Worm (Caenorhabditis elegans) whole organism, mixed stage, embryonic: ENCODE data around the gene tbc-19.

Experiments
- M03D4.4 ChIP-seq: sonication (generic microtip); optimal IDR thresholded peaks from 2 replicates; lab custom pipeline; 2017; ENCODE audit warnings: mild to moderate bottlenecking, missing genetic modification characterization, missing compliant biosample characterization
- bed-3 ChIP-seq: fragments of 200-800 bp; sonication (Bioruptor generic); optimal IDR thresholded peaks from 3 replicates; lab custom pipeline; 2018; ENCODE audit warnings: mild to moderate bottlenecking, missing genetic modification characterization, moderate library complexity, missing compliant biosample characterization
- blmp-1 ChIP-seq: fragments of 150-350 bp; optimal IDR thresholded peaks from 2 replicates; lab custom pipeline; 2014; ENCODE audit warnings: missing biosample characterization, missing genetic modification characterization
- ceh-39 ChIP-seq: fragments of 150-350 bp; optimal IDR thresholded peaks from 2 replicates; lab custom pipeline; 2014; ENCODE audit warnings: missing biosample characterization, missing genetic modification characterization
- ceh-43 ChIP-seq: fragments of 200-800 bp; sonication (Bioruptor generic); optimal IDR thresholded peaks from 2 replicates; lab custom pipeline; 2018; ENCODE audit warnings: mild to moderate bottlenecking, missing genetic modification characterization, moderate library complexity, missing compliant biosample characterization
- ceh-83 ChIP-seq: fragments of 200-800 bp; sonication (Bioruptor generic); optimal IDR thresholded peaks from 2 replicates; lab custom pipeline; 2018; ENCODE audit warnings: mild to moderate bottlenecking, missing genetic modification characterization, missing compliant biosample characterization
- ces-1 ChIP-seq: fragments of 150-350 bp; optimal IDR thresholded peaks from 2 replicates; lab custom pipeline; 2014; ENCODE audit warnings: missing biosample characterization, missing genetic modification reagents, missing genetic modification characterization
- cnd-1 ChIP-seq: fragments of 200-800 bp; sonication (Bioruptor generic); optimal IDR thresholded peaks from 2 replicates; lab custom pipeline; 2018; ENCODE audit warnings: mild to moderate bottlenecking, missing genetic modification characterization, missing compliant biosample characterization
- drap-1 ChIP-seq: fragments of 200-800 bp; sonication (Bioruptor generic); optimal IDR thresholded peaks from 3 replicates; lab custom pipeline; 2018; ENCODE audit warnings: mild to moderate bottlenecking, missing genetic modification characterization, missing compliant biosample characterization
- elt-1 ChIP-seq: sonication (generic microtip); optimal IDR thresholded peaks from 2 replicates; lab custom pipeline; 2017; ENCODE audit warnings: missing genetic modification characterization, mild to moderate bottlenecking, missing compliant biosample characterization, antibody characterized with exemption, moderate library complexity, borderline replicate concordance; ENCODE audit not compliant: insufficient read depth
- elt-3 ChIP-seq: fragments of 150-350 bp; optimal IDR thresholded peaks from 2 replicates; lab custom pipeline; 2014; ENCODE audit warnings: missing biosample characterization, missing genetic modification characterization
- flh-1 ChIP-seq: fragments of 200-800 bp; sonication (Bioruptor generic); optimal IDR thresholded peaks from 2 replicates; lab custom pipeline; 2018; ENCODE audit warnings: mild to moderate bottlenecking, missing genetic modification characterization, moderate library complexity, missing compliant biosample characterization
- ham-2 ChIP-seq: fragments of 200-800 bp; sonication (Bioruptor generic); optimal IDR thresholded peaks from 2 replicates; lab custom pipeline; 2018; ENCODE audit warnings: mild to moderate bottlenecking, missing genetic modification characterization, missing compliant biosample characterization
- hlh-1 ChIP-seq: fragments of 150-350 bp; optimal IDR thresholded peaks from 2 replicates; lab custom pipeline; 2014; ENCODE audit warnings: missing biosample characterization, missing genetic modification reagents, missing genetic modification characterization
- lin-13 ChIP-seq: fragments of 150-350 bp; optimal IDR thresholded peaks from 2 replicates; lab custom pipeline; 2014; ENCODE audit warnings: missing biosample characterization, missing genetic modification characterization
- lin-32 ChIP-seq: fragments of 200-800 bp; sonication (Bioruptor generic); optimal IDR thresholded peaks from 2 replicates; lab custom pipeline; 2018; ENCODE audit warnings: mild to moderate bottlenecking, missing genetic modification characterization, missing compliant biosample characterization
- lsy-2 ChIP-seq: fragments of 150-350 bp; optimal IDR thresholded peaks from 2 replicates; lab custom pipeline; 2014; ENCODE audit warnings: missing biosample characterization, missing genetic modification characterization
- mab-5 ChIP-seq: fragments of 150-350 bp; optimal IDR thresholded peaks from 2 replicates; lab custom pipeline; 2014; ENCODE audit warnings: missing biosample characterization, missing genetic modification characterization
- mep-1 ChIP-seq: fragments of 150-350 bp; optimal IDR thresholded peaks from 2 replicates; lab custom pipeline; 2017; ENCODE audit warnings: missing biosample characterization, missing genetic modification reagents, missing genetic modification characterization, inconsistent platforms
- mls-2 ChIP-seq: sonication (generic microtip); optimal IDR thresholded peaks from 2 replicates; lab custom pipeline; 2016; ENCODE audit warnings: mild to moderate bottlenecking, missing genetic modification characterization, moderate library complexity, missing compliant biosample characterization
- nhr-12 ChIP-seq: fragments of 150-350 bp; optimal IDR thresholded peaks from 2 replicates; lab custom pipeline; 2014; ENCODE audit warnings: missing biosample characterization, missing genetic modification characterization
- nhr-2 ChIP-seq: fragments of 150-350 bp; optimal IDR thresholded peaks from 2 replicates; lab custom pipeline; 2014; ENCODE audit warnings: missing biosample characterization, missing genetic modification characterization
- nhr-237 ChIP-seq: fragments of 150-350 bp; optimal IDR thresholded peaks from 2 replicates; lab custom pipeline; 2014; ENCODE audit warnings: missing biosample characterization, missing genetic modification characterization
- nhr-28 ChIP-seq: fragments of 150-350 bp; optimal IDR thresholded peaks from 2 replicates; lab custom pipeline; 2014; ENCODE audit warnings: missing biosample characterization, missing genetic modification characterization
- nhr-76 ChIP-seq: sonication (generic microtip); optimal IDR thresholded peaks from 2 replicates; lab custom pipeline; 2017; ENCODE audit warnings: missing biosample characterization, missing genetic modification characterization
- pha-4 ChIP-seq: fragments of 150-350 bp; optimal IDR thresholded peaks from 2 replicates; lab custom pipeline; 2018; ENCODE audit warnings: missing biosample characterization, missing genetic modification reagents, missing genetic modification characterization
- sem-2 ChIP-seq: fragments of 200-800 bp; sonication (Bioruptor generic); optimal IDR thresholded peaks from 2 replicates; lab custom pipeline; 2018; ENCODE audit warnings: mild to moderate bottlenecking, missing genetic modification characterization, missing compliant biosample characterization
- snpc-4 ChIP-seq: fragments of 150-350 bp; optimal IDR thresholded peaks from 2 replicates; lab custom pipeline; 2014; ENCODE audit warnings: missing biosample characterization, missing genetic modification characterization
- sptf-1 ChIP-seq: sonication (generic microtip); optimal IDR thresholded peaks from 2 replicates; lab custom pipeline; 2017; ENCODE audit warnings: mild to moderate bottlenecking, missing genetic modification characterization, moderate library complexity, missing compliant biosample characterization
- tbx-8 ChIP-seq: fragments of 200-800 bp; sonication (Bioruptor generic); optimal IDR thresholded peaks from 2 replicates; lab custom pipeline; 2018; ENCODE audit warnings: mild to moderate bottlenecking, missing genetic modification characterization, moderate library complexity, missing compliant biosample characterization
- unc-120 ChIP-seq: sonication (generic microtip); optimal IDR thresholded peaks from 2 replicates; lab custom pipeline; 2017; ENCODE audit warnings: missing genetic modification characterization, missing compliant biosample characterization; ENCODE audit not compliant: poor library complexity, severe bottlenecking
- unc-39 ChIP-seq: fragments of 150-350 bp; optimal IDR thresholded peaks from 2 replicates; lab custom pipeline; 2014; ENCODE audit warnings: missing biosample characterization, missing genetic modification characterization
- unc-62 ChIP-seq: fragments of 150-350 bp; optimal IDR thresholded peaks from 2 replicates; lab custom pipeline; 2014; ENCODE audit warnings: missing biosample characterization, missing genetic modification reagents, missing genetic modification characterization
- zip-8 ChIP-seq: fragments of 150-350 bp; optimal IDR thresholded peaks from 2 replicates; lab custom pipeline; 2014; ENCODE audit warnings: missing biosample characterization, missing genetic modification characterization
- ztf-11 ChIP-seq: fragments of 150-350 bp; optimal IDR thresholded peaks from 2 replicates; lab custom pipeline; 2014; ENCODE audit warnings: missing biosample characterization, missing genetic modification characterization

The tbc-19 gene

DNA sequence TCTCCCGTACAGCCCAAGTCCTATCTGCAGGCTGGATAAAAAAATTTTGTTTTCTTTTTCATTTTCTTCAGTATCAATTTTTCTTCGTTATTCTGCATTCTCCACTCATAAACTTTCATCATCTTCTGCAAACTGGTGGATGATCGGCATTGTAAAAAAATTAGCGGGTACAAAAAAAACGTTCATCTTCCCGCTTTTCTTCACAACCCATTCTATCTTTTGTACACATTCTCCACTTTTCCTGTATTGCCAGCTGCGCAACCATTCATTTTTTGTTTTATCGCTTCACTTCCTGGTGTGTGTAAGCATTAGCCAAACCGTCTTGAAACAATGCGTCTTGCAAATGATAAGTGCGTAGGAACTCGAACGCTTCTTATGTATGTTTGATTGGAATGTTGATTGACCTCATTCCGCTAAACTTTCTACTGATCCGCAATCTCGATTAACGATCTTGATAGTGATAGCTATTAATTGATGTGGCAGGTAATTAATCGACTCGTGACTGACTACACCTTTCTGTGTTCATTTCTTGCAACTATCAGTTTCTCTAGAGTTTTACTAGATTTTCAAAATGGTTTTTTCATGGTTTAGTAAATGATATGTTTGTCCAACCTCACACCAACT is 37.8 kb downstream of the tbc-19 start:
- TF ChIP-seq zip-8 (tag; lab: Kevin White, UChicago), result no peak
- peak; percentile 80 for TF ChIP-seq elt-1
- TF ChIP-seq drap-1, result no peak
- peak; percentile 85 for TF ChIP-seq ham-2
- peak; percentile 75 for TF ChIP-seq unc-62 (GFP tag; lab: Kevin White, UChicago)

DNA sequence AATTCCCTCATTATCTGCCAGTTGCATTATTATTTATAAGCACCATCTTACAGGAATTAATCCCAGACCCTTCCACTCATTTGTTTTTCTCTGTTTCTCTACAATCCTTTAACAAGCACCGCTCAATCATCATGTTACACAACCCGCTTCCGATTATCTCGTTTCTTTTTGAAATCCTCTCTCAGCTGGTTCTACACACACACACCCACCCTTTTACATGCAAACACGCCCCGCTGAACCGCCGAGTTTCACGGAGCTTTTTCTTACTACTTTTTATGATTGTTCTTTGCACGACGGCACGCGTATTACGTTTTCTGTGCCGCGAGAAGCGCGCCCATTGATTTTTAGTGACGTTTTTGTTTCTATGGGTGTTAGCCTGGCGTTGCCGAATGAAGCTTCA is 38.5 kb downstream of the tbc-19 start:
- TF ChIP-seq sptf-1 (tag; lab: Kevin White, UChicago) (no peak), blmp-1 (no peak), nhr-237 (tag; lab: Kevin White, UChicago) (no peak), unc-120 (tag; lab: Kevin White, UChicago) (peak; percentile 54), ces-1 (GFP tag; lab: Kevin White, UChicago) (peak; percentile 53), zip-8 (tag; lab: Kevin White, UChicago) (no peak)
- TF ChIP-seq, all 35 proteins: peak for 2

DNA sequence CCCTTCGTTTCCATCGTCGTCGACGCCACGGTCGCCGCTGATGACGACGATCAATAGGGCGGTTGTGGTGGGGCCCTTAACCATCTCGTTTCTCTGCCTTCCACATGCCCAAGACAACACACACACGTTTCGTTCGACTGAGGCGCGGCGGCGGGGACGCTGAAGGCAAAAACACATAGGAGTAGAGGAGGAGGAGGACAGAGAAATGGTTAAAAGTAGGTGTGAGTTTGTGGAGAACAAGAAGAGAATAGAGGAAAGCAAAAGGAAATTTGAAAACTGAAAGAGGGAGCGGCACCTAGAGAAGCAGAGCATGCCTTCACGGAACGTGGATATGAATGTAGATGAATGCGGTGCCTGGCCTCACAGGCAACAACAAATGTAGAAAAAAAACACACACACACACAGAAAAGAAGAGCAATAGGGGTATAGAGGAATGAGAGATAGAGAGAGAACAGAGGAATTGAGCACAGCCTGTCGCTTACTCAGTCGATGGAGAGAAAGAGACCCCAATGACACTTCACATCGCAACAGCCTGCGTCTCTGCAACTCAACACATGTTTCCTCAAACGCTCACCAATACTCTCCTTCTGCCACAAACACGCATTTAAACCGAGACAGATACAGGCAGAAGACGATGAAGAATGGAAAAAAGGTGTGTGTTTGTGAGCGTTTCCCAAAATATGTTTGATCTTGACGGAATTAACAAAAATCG is 42.9 kb downstream of the tbc-19 start:
- TF ChIP-seq nhr-28 (tag; lab: Kevin White, UChicago) (no peak), blmp-1 (no peak), lsy-2 (no peak), pha-4 (peak; percentile 62), sem-2 (GFP tag; lab: Kevin White, UChicago) (no peak), ceh-83 (GFP tag; lab: Kevin White, UChicago) (no peak), mep-1 (tag; lab: Kevin White, UChicago) (peak; percentile 43), zip-8 (tag; lab: Kevin White, UChicago) (no peak), ces-1 (GFP tag; lab: Kevin White, UChicago) (no peak), nhr-76 (no peak), sptf-1 (tag; lab: Kevin White, UChicago) (no peak), flh-1 (GFP tag; lab: Kevin White, UChicago) (no peak), bed-3 (no peak), ztf-11 (tag; lab: Kevin White, UChicago) (no peak), nhr-2 (no peak), hlh-1 (tag; lab: Kevin White, UChicago) (peak; percentile 86), mab-5 (tag; lab: Kevin White, UChicago) (no peak), unc-39 (tag; lab: Kevin White, UChicago) (no peak), ceh-43 (no peak), unc-62 (GFP tag; lab: Kevin White, UChicago) (peak; percentile 85), drap-1 (peak; percentile 18), snpc-4 (tag; lab: Kevin White, UChicago) (no peak), nhr-12 (no peak), M03D4.4 (tag; lab: Kevin White, UChicago) (no peak), elt-3 (tag; lab: Kevin White, UChicago) (no peak), tbx-8 (GFP tag; lab: Kevin White, UChicago) (no peak), mls-2 (tag; lab: Kevin White, UChicago) (peak; percentile 18), elt-1 (no peak), ceh-39 (tag; lab: Kevin White, UChicago) (peak; percentile 74), nhr-237 (tag; lab: Kevin White, UChicago) (no peak), lin-13 (tag; lab: Kevin White, UChicago) (peak; percentile 23), unc-120 (tag; lab: Kevin White, UChicago) (peak; percentile 60), lin-32 (no peak), ham-2 (no peak), cnd-1 (peak; percentile 49)

DNA sequence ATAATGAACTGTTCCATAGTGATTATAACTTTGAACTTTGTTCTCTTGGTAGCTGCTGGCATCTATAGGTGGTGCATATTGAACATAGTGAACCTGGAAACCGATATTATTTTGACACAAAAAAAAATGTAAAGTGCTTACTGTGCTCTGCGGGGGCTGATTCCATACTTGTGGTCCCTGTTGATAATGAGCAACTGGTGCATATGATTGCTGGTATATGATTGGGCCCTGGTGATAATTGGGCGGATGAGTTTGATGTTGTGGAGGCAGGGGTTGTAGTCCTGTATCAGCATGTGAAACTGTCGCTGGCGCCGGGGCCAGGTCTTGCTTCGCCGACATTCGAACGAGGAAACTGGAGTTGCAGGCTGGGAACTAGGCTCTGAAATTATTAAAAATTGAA is 44.0 kb downstream of the tbc-19 start, which contains the start of gene pqn-39:
pqn-39 (minus strand) TSS at position 385 of the 400 bp plus-strand sequence.
- no peak for TF ChIP-seq bed-3
- TF ChIP-seq elt-1, result no peak
- no peak for TF ChIP-seq zip-8 (tag; lab: Kevin White, UChicago)
- TF ChIP-seq unc-120 (tag; lab: Kevin White, UChicago), result no peak
- no peak for TF ChIP-seq blmp-1
- TF ChIP-seq snpc-4 (tag; lab: Kevin White, UChicago), result no peak
- TF ChIP-seq tbx-8 (GFP tag; lab: Kevin White, UChicago), result no peak
